Fruit fly (Drosophila melanogaster): ENCODE results near the gene CG15563.

CG15563 gene

DNA sequence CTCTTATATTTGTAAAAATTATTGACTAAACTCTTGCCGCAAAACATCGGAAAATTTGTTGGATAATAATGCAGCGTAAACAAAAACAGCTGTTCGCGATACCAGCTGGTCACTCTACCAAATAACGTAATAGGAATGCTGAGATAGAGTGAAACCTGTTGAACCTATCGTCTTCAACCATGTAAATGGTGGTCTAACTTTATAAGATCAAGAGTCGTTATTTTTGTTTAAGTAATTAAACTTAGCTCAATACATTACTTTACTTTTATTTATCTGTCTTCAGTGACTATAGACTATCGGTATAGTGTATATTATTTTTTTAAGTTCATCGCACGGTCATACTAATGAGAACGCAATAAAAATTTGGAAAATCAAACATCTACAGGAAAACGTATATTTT is 22.7 kb upstream of the CG15563 start, which contains the start of the genes CG1750 and spn-F (continued):
- TF ChIP-seq emc (GFP tag; optimal IDR thresholded peaks at IDR 0.05), result no peak
- peak; percentile 32 for TF ChIP-seq nmo (GFP tag; optimal IDR thresholded peaks at IDR 0.05)
- peak; percentile 75 for TF ChIP-seq row (GFP tag; IDR thresholded peaks at IDR 0.05)
- no peak for TF ChIP-seq schlank (tag; optimal IDR thresholded peaks at IDR 0.05)
- no peak for TF ChIP-seq jigr1 (GFP tag; IDR thresholded peaks at IDR 0.05)
- no peak for TF ChIP-seq sc (optimal IDR thresholded peaks at IDR 0.05)
- TF ChIP-seq sc (GFP tag; optimal IDR thresholded peaks at IDR 0.05), result no peak
- TF ChIP-seq MTF-1 (GFP tag; optimal IDR thresholded peaks at IDR 0.05; ENCODE audit: borderline replicate concordance), result no peak
- TF ChIP-seq sna (GFP tag; IDR thresholded peaks at IDR 0.05; ENCODE audit: partially characterized antibody), result peak; percentile 85
- TF ChIP-seq ems (GFP tag; optimal IDR thresholded peaks at IDR 0.05), result no peak
- no peak for TF ChIP-seq Max (GFP tag; optimal IDR thresholded peaks at IDR 0.05)
- TF ChIP-seq crp (GFP tag; optimal IDR thresholded peaks at IDR 0.05), result peak; percentile 81 to 95
- TF ChIP-seq lola (GFP tag; optimal IDR thresholded peaks at IDR 0.05), result peak in 1 of 3 experiments; percentile 1
- TF ChIP-seq MBD-R2 (GFP tag; IDR thresholded peaks at IDR 0.05), result peak; percentile 82
- TF ChIP-seq slou (GFP tag; optimal IDR thresholded peaks at IDR 0.05), result no peak
- no peak for TF ChIP-seq CG15011 (GFP tag; optimal IDR thresholded peaks at IDR 0.05)
- TF ChIP-seq CG15601 (tag; optimal IDR thresholded peaks at IDR 0.05), result no peak
- no peak for TF ChIP-seq HHEX (GFP tag; optimal IDR thresholded peaks at IDR 0.05)
- TF ChIP-seq CG14965 (GFP tag; optimal IDR thresholded peaks at IDR 0.05; ENCODE audit: borderline replicate concordance), result no peak
- no peak for TF ChIP-seq jumu (GFP tag; optimal IDR thresholded peaks at IDR 0.05)
- no peak for TF ChIP-seq usp (GFP tag; optimal IDR thresholded peaks at IDR 0.05)
- 0 out of 3 replicates have a peak, but pooled peaks have one; percentile 22 for TF ChIP-seq mld (GFP tag; IDR thresholded peaks at IDR 0.05; ENCODE audit: partially characterized antibody)
- TF ChIP-seq CG4617 (GFP tag; optimal IDR thresholded peaks at IDR 0.05; ENCODE audit: borderline replicate concordance), result peak; percentile 64
- TF ChIP-seq so (GFP tag; IDR thresholded peaks at IDR 0.05), result no peak
- TF ChIP-seq bbx (GFP tag; IDR thresholded peaks at IDR 0.05; ENCODE audit: partially characterized antibody), result peak; percentile 48; the same call in 1 of the 2 replicates
- no peak for TF ChIP-seq Gug (GFP tag; IDR thresholded peaks at IDR 0.05)
- TF ChIP-seq ab (GFP tag; optimal IDR thresholded peaks at IDR 0.05), result no peak
- TF ChIP-seq Lhr (GFP tag; optimal IDR thresholded peaks at IDR 0.05), result no peak
- no peak for TF ChIP-seq CG18599 (GFP tag; optimal IDR thresholded peaks at IDR 0.05)
- TF ChIP-seq pum (GFP tag; optimal IDR thresholded peaks at IDR 0.05), result no peak
- peak; percentile 56 for TF ChIP-seq inv (GFP tag; IDR thresholded peaks at IDR 0.05; ENCODE audit: partially characterized antibody)
- TF ChIP-seq lbe (GFP tag; optimal IDR thresholded peaks at IDR 0.05), result no peak
- peak in 1 of 2 experiments; percentile 98 for TF ChIP-seq Pdp1 (GFP tag; optimal IDR thresholded peaks at IDR 0.05)
- TF ChIP-seq Doc3 (GFP tag; IDR thresholded peaks at IDR 0.05; ENCODE audit: partially characterized antibody), result peak; percentile 76
- TF ChIP-seq da (GFP tag; optimal IDR thresholded peaks at IDR 0.05), result no peak
- 0 out of 3 replicates have a peak, but pooled peaks have one; percentile 30 for TF ChIP-seq HLH4C (GFP tag; IDR thresholded peaks at IDR 0.05; ENCODE audit: partially characterized antibody)
- no peak for TF ChIP-seq fd3F (GFP tag; optimal IDR thresholded peaks at IDR 0.05)
- no peak for TF ChIP-seq unpg (GFP tag; optimal IDR thresholded peaks at IDR 0.05)
- no peak for TF ChIP-seq Rfx (GFP tag; IDR thresholded peaks at IDR 0.05)
- peak; percentile 66 for TF ChIP-seq Elba2 (GFP tag; optimal IDR thresholded peaks at IDR 0.05)
- no peak for TF ChIP-seq p53 (GFP tag; optimal IDR thresholded peaks at IDR 0.05)
- no peak for TF ChIP-seq kay (GFP tag; optimal IDR thresholded peaks at IDR 0.05)
- TF ChIP-seq caup (GFP tag; optimal IDR thresholded peaks at IDR 0.05; ENCODE audit: severe bottlenecking), result no peak
- TF ChIP-seq Abd-B (GFP tag; optimal IDR thresholded peaks at IDR 0.05), result peak; percentile 33
- peak; percentile 89 for TF ChIP-seq Dll (GFP tag; IDR thresholded peaks at IDR 0.05; ENCODE audit: partially characterized antibody)
- TF ChIP-seq CG1603 (tag; optimal IDR thresholded peaks at IDR 0.05), result peak; percentile 5
- TF ChIP-seq chinmo (GFP tag; IDR thresholded peaks at IDR 0.05; ENCODE audit: partially characterized antibody), result 0 out of 4 replicates have a peak, but pooled peaks have one; percentile 60
- TF ChIP-seq Sry-β (GFP tag; optimal IDR thresholded peaks at IDR 0.05), result peak; percentile 28

Measured in whole organism, embryonic.